Fruit fly (Drosophila melanogaster): ENCODE results near the gene kek5.

Gene kek5

DNA sequence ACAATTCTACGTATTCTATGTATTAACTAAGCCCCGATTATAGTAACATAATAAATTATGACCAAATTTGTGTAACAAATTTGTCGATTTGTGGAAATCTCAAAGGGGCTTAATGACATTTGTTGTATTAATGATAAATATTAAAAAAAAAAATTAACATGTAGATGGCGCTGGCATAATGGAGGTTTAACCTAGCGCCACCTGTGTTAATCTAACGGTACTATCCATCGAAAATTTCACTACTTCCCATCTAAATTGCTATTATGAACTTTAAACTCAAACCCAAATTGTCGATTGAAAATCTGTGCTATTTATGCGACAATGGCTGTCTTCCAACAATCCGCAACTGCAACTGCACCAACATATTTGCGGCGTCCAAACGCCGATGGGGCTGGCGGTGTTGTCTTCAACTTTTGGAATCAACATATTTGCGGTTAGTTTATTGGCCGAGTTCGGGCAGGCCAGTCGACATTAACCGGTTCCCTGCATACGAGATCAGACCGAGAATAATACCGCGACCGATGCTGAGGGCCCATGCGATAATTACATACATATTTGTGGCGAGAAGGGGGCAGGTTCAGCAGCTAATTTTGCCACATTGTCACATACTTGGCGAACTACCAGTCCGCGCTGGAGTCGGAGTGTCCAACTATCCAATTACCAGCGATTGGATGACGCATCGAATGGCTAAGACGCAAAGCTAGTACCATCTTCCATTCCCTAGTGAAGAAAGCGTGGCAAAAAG is 27.1 kb upstream of the kek5 start (continued):
- peak; percentile 71 for TF ChIP-seq zen (tag; optimal IDR thresholded peaks at IDR 0.05)
- TF ChIP-seq CG5245 (GFP tag; optimal IDR thresholded peaks at IDR 0.05), result peak; percentile 14
- TF ChIP-seq Xbp1 (GFP tag; optimal IDR thresholded peaks at IDR 0.05), result peak; percentile 19
- TF ChIP-seq CG15514 (GFP tag; optimal IDR thresholded peaks at IDR 0.05), result peak; percentile 5
- TF ChIP-seq Sox102F (GFP tag; optimal IDR thresholded peaks at IDR 0.05), result peak; percentile 2
- peak; percentile 94 for TF ChIP-seq CTCF (GFP tag; optimal IDR thresholded peaks at IDR 0.05)
- peak; percentile 81 for TF ChIP-seq CG10979 (tag; optimal IDR thresholded peaks at IDR 0.05)
- TF ChIP-seq Lhr (GFP tag; optimal IDR thresholded peaks at IDR 0.05), result peak; percentile 28
- no peak for TF ChIP-seq lab (GFP tag; optimal IDR thresholded peaks at IDR 0.05)
- TF ChIP-seq CG11504 (tag; optimal IDR thresholded peaks at IDR 0.05), result peak; percentile 7
- no peak for TF ChIP-seq Bteb2 (GFP tag; optimal IDR thresholded peaks at IDR 0.05)
- TF ChIP-seq unpg (GFP tag; optimal IDR thresholded peaks at IDR 0.05), result peak; percentile 4
- TF ChIP-seq Dip2 (GFP tag; IDR thresholded peaks at IDR 0.05), result peak; percentile 90
- no peak for TF ChIP-seq Camta (GFP tag; optimal IDR thresholded peaks at IDR 0.05)
- peak; percentile 7 for TF ChIP-seq pita (GFP tag; optimal IDR thresholded peaks at IDR 0.05)
- TF ChIP-seq CG7839 (tag; optimal IDR thresholded peaks at IDR 0.05), result peak; percentile 37
- no peak for TF ChIP-seq ttk (GFP tag; IDR thresholded peaks at IDR 0.05)
- TF ChIP-seq CG6254 (GFP tag; optimal IDR thresholded peaks at IDR 0.05), result no peak
- no peak for TF ChIP-seq CG7372 (GFP tag; IDR thresholded peaks at IDR 0.05)
- TF ChIP-seq chinmo (GFP tag; IDR thresholded peaks at IDR 0.05; ENCODE audit: partially characterized antibody), result peak; percentile 75; the same call in 1 of the 4 replicates
- peak; percentile 29 for TF ChIP-seq CG1233 (GFP tag; optimal IDR thresholded peaks at IDR 0.05)

DNA sequence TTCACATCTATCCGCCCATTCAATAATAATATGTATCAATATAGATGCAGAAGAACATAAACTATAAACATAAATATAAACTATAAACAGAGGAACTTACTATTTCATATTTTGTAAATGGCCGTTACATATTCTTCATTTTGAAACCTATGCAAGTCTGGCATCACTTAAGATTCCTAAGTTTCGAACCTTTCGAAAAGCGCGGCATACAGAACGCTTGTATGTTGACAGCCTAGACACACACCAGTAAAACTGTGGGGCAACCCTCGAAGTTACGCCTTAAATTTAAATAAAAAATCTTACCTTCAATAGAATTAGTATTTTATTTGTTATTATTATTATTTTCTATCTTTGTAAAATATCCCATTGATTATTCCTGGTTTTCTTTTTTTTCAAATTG is 26.3 kb upstream of the kek5 start:
- TF ChIP-seq pita (GFP tag; optimal IDR thresholded peaks at IDR 0.05) (peak; percentile 79), CG11398 (GFP tag; optimal IDR thresholded peaks at IDR 0.05) (no peak), CG34422 (GFP tag; IDR thresholded peaks at IDR 0.05) (no peak), pzg (GFP tag; optimal IDR thresholded peaks at IDR 0.05) (peak; percentile 47), CG11247 (GFP tag; IDR thresholded peaks at IDR 0.05) (no peak), h (optimal IDR thresholded peaks at IDR 0.05) (no peak), trem (tag; optimal IDR thresholded peaks at IDR 0.05) (peak; percentile 47), vfl (GFP tag; optimal IDR thresholded peaks at IDR 0.05) (no peak), Dp (GFP tag; optimal IDR thresholded peaks at IDR 0.05) (peak; percentile 71), stwl (tag; optimal IDR thresholded peaks at IDR 0.05) (peak; percentile 42), CG18619 (GFP tag; optimal IDR thresholded peaks at IDR 0.05) (no peak), CG2199 (GFP tag; IDR thresholded peaks at IDR 0.05) (peak; percentile 68; the same call in 2 of the 3 replicates), CG14710 (tag; optimal IDR thresholded peaks at IDR 0.05) (peak; percentile 12), PHDP (tag; optimal IDR thresholded peaks at IDR 0.05) (no peak), slbo (GFP tag; IDR thresholded peaks at IDR 0.05) (no peak), fu2 (GFP tag; optimal IDR thresholded peaks at IDR 0.05) (no peak), Lhr (GFP tag; optimal IDR thresholded peaks at IDR 0.05) (peak; percentile 75), al (GFP tag; IDR thresholded peaks at IDR 0.05) (no peak), ttk (GFP tag; IDR thresholded peaks at IDR 0.05) (no peak), phol (tag; optimal IDR thresholded peaks at IDR 0.05) (peak; percentile 28), CoRest (tag; optimal IDR thresholded peaks at IDR 0.05) (peak; percentile 39), zf30C (GFP tag; optimal IDR thresholded peaks at IDR 0.05) (peak; percentile 14), Six4 (GFP tag; optimal IDR thresholded peaks at IDR 0.05) (no peak), pnt (GFP tag; optimal IDR thresholded peaks at IDR 0.05) (no peak), CG4424 (GFP tag; optimal IDR thresholded peaks at IDR 0.05) (no peak), CG6683 (GFP tag; optimal IDR thresholded peaks at IDR 0.05) (no peak), CG2712 (tag; optimal IDR thresholded peaks at IDR 0.05) (peak; percentile 2), HLHmδ (GFP tag; optimal IDR thresholded peaks at IDR 0.05) (no peak), BEAF-32 (GFP tag; optimal IDR thresholded peaks at IDR 0.05) (peak; percentile 14), D (optimal IDR thresholded peaks at IDR 0.05) (no peak), D (GFP tag; optimal IDR thresholded peaks at IDR 0.05) (no peak), Ets65A (GFP tag) (peak; percentile 23)

Data from whole organism, embryonic.